Worm (Caenorhabditis elegans) whole organism, young adult: Measurements from ENCODE around the gene nep-15.

Experiments used
- F10E7.11 ChIP-seq: sonication (generic microtip); optimal IDR thresholded peaks from 2 replicates; lab custom pipeline; 2017; ENCODE audit warnings: mild to moderate bottlenecking, missing genetic modification characterization, moderate library complexity, missing compliant biosample characterization
- aptf-2 ChIP-seq: fragments of 200-800 bp; sonication (Bioruptor generic); conservative IDR thresholded peaks from 2 replicates; pipeline ENCODE4 v1.3.6; 2022; ENCODE audit warnings: missing genetic modification reagents, missing genetic modification characterization, missing compliant biosample characterization
- ceh-40 ChIP-seq: fragments of 200-800 bp; sonication (Bioruptor generic); IDR thresholded peaks from 2 replicates; pipeline ENCODE4 v1.3.6; 2022; ENCODE audit warnings: missing genetic modification characterization, missing compliant biosample characterization
- ceh-91 ChIP-seq: fragments of 200-800 bp; sonication (Bioruptor generic); IDR thresholded peaks from 2 replicates; pipeline ENCODE4 v1.3.6; 2022; ENCODE audit warnings: missing genetic modification reagents, missing genetic modification characterization, missing compliant biosample characterization
- mel-28 ChIP-seq: sonication (generic microtip); optimal IDR thresholded peaks from 2 replicates; lab custom pipeline; 2016; ENCODE audit warnings: borderline replicate concordance, mild to moderate bottlenecking, missing genetic modification characterization, missing compliant biosample characterization
- nhr-27 ChIP-seq: fragments of 200-800 bp; sonication (Bioruptor generic); optimal IDR thresholded peaks from 2 replicates; lab custom pipeline; 2018; ENCODE audit warnings: mild to moderate bottlenecking, missing genetic modification characterization, moderate library complexity, missing compliant biosample characterization
- snpc-4 ChIP-seq, 5 experiments: fragments of 150-350 bp in 1 of 5; sonication (generic microtip) in 4 of 5; optimal IDR thresholded peaks; 2 replicates each; lab custom pipeline; 2014 to 2018; ENCODE audit warnings: missing genetic modification characterization in 5 of 5, missing biosample characterization in 3 of 5, antibody characterized with exemption in 2 of 5, mild to moderate bottlenecking in 2 of 5, missing compliant biosample characterization in 2 of 5, missing genotype in 2 of 5, moderate library complexity in 2 of 5, missing genetic modification reagents in 1 of 5

DNA sequence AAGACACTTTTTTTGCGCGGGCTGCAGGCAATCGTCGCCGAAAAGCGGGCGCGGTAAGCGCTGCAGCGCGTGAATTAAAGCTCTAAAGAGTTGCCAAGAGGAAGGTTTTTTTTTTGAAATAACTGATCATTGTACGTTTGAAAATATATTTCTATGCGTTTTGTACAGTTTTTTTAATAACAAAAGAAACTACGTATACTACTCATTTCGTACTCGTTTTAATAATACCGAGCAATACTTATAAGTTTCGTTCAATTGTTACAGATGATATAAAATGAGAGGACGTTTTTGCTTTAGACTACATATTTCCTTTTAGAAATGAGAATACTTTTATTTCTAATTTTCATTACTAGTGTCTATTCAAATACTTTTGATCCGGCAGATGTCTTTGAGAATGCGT is at the start of gene nep-15:
- TF ChIP-seq ceh-91 (GFP tag; lab: Robert Waterston, UW) = no peak
- TF ChIP-seq snpc-4 (GFP tag; optimal IDR thresholded peaks at IDR 0.05; lab: Kevin White, UChicago) = no peak
- TF ChIP-seq snpc-4 (tag; optimal IDR thresholded peaks at IDR 0.05; lab: Kevin White, UChicago) = no peak
- TF ChIP-seq ceh-40 (GFP tag; lab: Robert Waterston, UW) = no peak
- TF ChIP-seq nhr-27 (tag; lab: Kevin White, UChicago) = no peak
- TF ChIP-seq aptf-2 (GFP tag; lab: Robert Waterston, UW) = no peak
- no peak for TF ChIP-seq mel-28 (tag; lab: Kevin White, UChicago)
- TF ChIP-seq F10E7.11 (tag; lab: Kevin White, UChicago) = no peak
